Fruit fly (Drosophila melanogaster): ENCODE results near the gene Lsp1beta.

The Lsp1beta gene

dm6 chr2L:856690-857488, 41.4 kb upstream of the Lsp1beta start (continued):
- TF ChIP-seq ap (GFP tag; IDR thresholded peaks at IDR 0.05) (peak; percentile 83), CG2712 (tag; optimal IDR thresholded peaks at IDR 0.05) (peak; percentile 87), cg (GFP tag; optimal IDR thresholded peaks at IDR 0.05) (no peak), corto (GFP tag; optimal IDR thresholded peaks at IDR 0.05) (no peak), CG7839 (tag; optimal IDR thresholded peaks at IDR 0.05) (peak; percentile 87), CG4282 (GFP tag; optimal IDR thresholded peaks at IDR 0.05) (no peak), CG2120 (GFP tag; optimal IDR thresholded peaks at IDR 0.05) (peak; percentile 65), CG12071 (GFP tag; optimal IDR thresholded peaks at IDR 0.05) (peak; percentile 72), CG6791 (GFP tag; IDR thresholded peaks at IDR 0.05; ENCODE audit: partially characterized antibody) (no peak), crc (GFP tag; optimal IDR thresholded peaks at IDR 0.05) (peak; percentile 67), CG2678 (tag; optimal IDR thresholded peaks at IDR 0.05) (peak; percentile 84), cad (GFP tag; optimal IDR thresholded peaks at IDR 0.05) (no peak), HmgZ (tag; optimal IDR thresholded peaks at IDR 0.05) (no peak), slbo (GFP tag; IDR thresholded peaks at IDR 0.05) (peak; percentile 77), CG14667 (GFP tag; IDR thresholded peaks at IDR 0.05) (peak; percentile 74), CG12391 (tag; optimal IDR thresholded peaks at IDR 0.05) (peak; percentile 77), Atf6 (GFP tag; IDR thresholded peaks at IDR 0.05) (peak; percentile 35; the same call in 1 of the 2 replicates), CG8924 (tag; optimal IDR thresholded peaks at IDR 0.05) (peak; percentile 82), Dip3 (GFP tag; optimal IDR thresholded peaks at IDR 0.05) (peak; percentile 7), MESR4 (GFP tag; optimal IDR thresholded peaks at IDR 0.05) (no peak), oc (tag; optimal IDR thresholded peaks at IDR 0.05) (peak; percentile 84), CG2129 (GFP tag; IDR thresholded peaks at IDR 0.05; ENCODE audit: partially characterized antibody) (no peak), CG9727 (GFP tag; optimal IDR thresholded peaks at IDR 0.05) (peak; percentile 66), CG2875 (GFP tag; optimal IDR thresholded peaks at IDR 0.05) (peak; percentile 83), CG14710 (tag; optimal IDR thresholded peaks at IDR 0.05) (peak; percentile 65), CG12744 (GFP tag; optimal IDR thresholded peaks at IDR 0.05) (no peak), CG7928 (GFP tag; optimal IDR thresholded peaks at IDR 0.05) (no peak), CG8359 (GFP tag; optimal IDR thresholded peaks at IDR 0.05; ENCODE audit: borderline replicate concordance) (no peak), Pdp1 (GFP tag; optimal IDR thresholded peaks at IDR 0.05) (peak; percentile 53 to 57), CG14014 (GFP tag; IDR thresholded peaks at IDR 0.05) (peak; percentile 76), Dp (GFP tag; optimal IDR thresholded peaks at IDR 0.05) (no peak), CG7556 (GFP tag; optimal IDR thresholded peaks at IDR 0.05) (peak; percentile 64), usp (GFP tag; optimal IDR thresholded peaks at IDR 0.05) (no peak), CG8944 (GFP tag; optimal IDR thresholded peaks at IDR 0.05) (peak; percentile 63), ssp (GFP tag; IDR thresholded peaks at IDR 0.05) (peak; percentile 71), ttk (GFP tag; IDR thresholded peaks at IDR 0.05) (peak; percentile 87), Hmx (GFP tag; optimal IDR thresholded peaks at IDR 0.05) (no peak), Usf (GFP tag; optimal IDR thresholded peaks at IDR 0.05) (peak; percentile 31), sob (GFP tag; IDR thresholded peaks at IDR 0.05) (peak; percentile 68; the same call in 1 of the 2 replicates), otp (GFP tag; IDR thresholded peaks at IDR 0.05) (peak; percentile 89), CG5953 (GFP tag; IDR thresholded peaks at IDR 0.05) (peak; percentile 73), br (optimal IDR thresholded peaks at IDR 0.05) (no peak), CG6254 (GFP tag; optimal IDR thresholded peaks at IDR 0.05) (peak; percentile 79), CG2889 (GFP tag; IDR thresholded peaks at IDR 0.05) (no peak), CG13424 (tag; optimal IDR thresholded peaks at IDR 0.05) (peak; percentile 75), croc (GFP tag; conservative IDR thresholded peaks at IDR 0.05) (peak; percentile 79), CG17385 (GFP tag; optimal IDR thresholded peaks at IDR 0.05) (peak; percentile 67), vfl (GFP tag; optimal IDR thresholded peaks at IDR 0.05) (peak; percentile 38), gem (tag; optimal IDR thresholded peaks at IDR 0.05) (peak; percentile 83)

All from whole organism, embryonic.